Fruit fly (Drosophila melanogaster): ENCODE data around the gene CG4822.
A peak's percentile ranks its signal among the peaks of the same experiment; 100 is the strongest.

dm6 chr2L:125364-126252, 4.1 kb upstream of the CG4822 start:
- TF ChIP-seq psq (GFP tag; optimal IDR thresholded peaks at IDR 0.05) (no peak), foxo (GFP tag; optimal IDR thresholded peaks at IDR 0.05) (no peak), Hnf4 (GFP tag; optimal IDR thresholded peaks at IDR 0.05) (peak; percentile 32)

Measured in whole organism, wandering third instar larva.